Fruit fly (Drosophila melanogaster) whole organism, embryonic: Measurements from ENCODE around the gene miple1.

Source experiments
- Asciz ChIP-seq: fragments of 200-800 bp; sonication (Bioruptor generic); optimal IDR thresholded peaks from 2 replicates; lab custom pipeline; 2017; ENCODE audit warnings: missing biosample characterization, mild to moderate bottlenecking, missing genetic modification characterization, missing genetic modification reagents
- Atf-2 ChIP-seq: fragments of 200-800 bp; sonication (Bioruptor generic); optimal IDR thresholded peaks from 2 replicates; lab custom pipeline; 2016; ENCODE audit warnings: missing biosample characterization, missing genetic modification characterization
- BEAF-32 ChIP-seq: fragments of 200-800 bp; sonication (Bioruptor generic); optimal IDR thresholded peaks from 3 replicates; lab custom pipeline; 2017; ENCODE audit warnings: missing biosample characterization, missing genetic modification characterization, mild to moderate bottlenecking, moderate library complexity, missing genetic modification reagents
- CG11093 ChIP-seq: fragments of 200-800 bp; sonication (Bioruptor generic); IDR thresholded peaks from 3 replicates; pipeline ENCODE4 v1.3.6; 2022; ENCODE audit warnings: missing biosample characterization, missing genetic modification characterization
- CG11247 ChIP-seq: fragments of 200-800 bp; sonication (Bioruptor generic); IDR thresholded peaks from 2 replicates; pipeline ENCODE4 v1.3.6; 2022; ENCODE audit warnings: missing biosample characterization, missing genetic modification characterization
- CG11696 ChIP-seq: fragments of 200-800 bp; sonication (Bioruptor generic); IDR thresholded peaks from 2 replicates; pipeline ENCODE4 v1.3.6; 2022; ENCODE audit warnings: missing biosample characterization, missing genetic modification characterization
- CG12219 ChIP-seq: fragments of 200-800 bp; sonication (Bioruptor generic); optimal IDR thresholded peaks from 3 replicates; lab custom pipeline; 2018; ENCODE audit warnings: missing biosample characterization, mild to moderate bottlenecking, missing genetic modification characterization
- CG13775 ChIP-seq: fragments of 200-800 bp; sonication (Bioruptor generic); optimal IDR thresholded peaks from 3 replicates; lab custom pipeline; 2017; ENCODE audit warnings: missing biosample characterization, mild to moderate bottlenecking, missing genetic modification characterization
- CG13894 ChIP-seq: fragments of 200-800 bp; sonication (Bioruptor generic); optimal IDR thresholded peaks from 3 replicates; lab custom pipeline; 2018; ENCODE audit warnings: missing biosample characterization, mild to moderate bottlenecking, missing genetic modification characterization, moderate library complexity
- CG14441 ChIP-seq: fragments of 200-800 bp; sonication (Bioruptor generic); IDR thresholded peaks from 2 replicates; pipeline ENCODE4 v1.3.6; 2022; ENCODE audit warnings: missing biosample characterization, missing genetic modification characterization
- CG14710 ChIP-seq: fragments of 200-800 bp; sonication (Bioruptor generic); optimal IDR thresholded peaks from 3 replicates; lab custom pipeline; 2019; ENCODE audit warnings: missing biosample characterization, mild to moderate bottlenecking, missing genetic modification characterization, moderate library complexity
- CG1529 ChIP-seq: fragments of 200-800 bp; sonication (Bioruptor generic); optimal IDR thresholded peaks from 3 replicates; lab custom pipeline; 2018; ENCODE audit warnings: missing biosample characterization, missing genetic modification characterization
- CG15601 ChIP-seq: fragments of 200-800 bp; sonication (Bioruptor generic); optimal IDR thresholded peaks from 3 replicates; lab custom pipeline; 2019; ENCODE audit warnings: missing biosample characterization, mild to moderate bottlenecking, missing genetic modification characterization, moderate library complexity
- CG17359 ChIP-seq: fragments of 200-800 bp; sonication (Bioruptor generic); optimal IDR thresholded peaks from 3 replicates; lab custom pipeline; 2018; ENCODE audit warnings: missing biosample characterization, mild to moderate bottlenecking, missing genetic modification characterization, moderate library complexity
- CG2129 ChIP-seq: fragments of 200-800 bp; sonication (Bioruptor generic); IDR thresholded peaks from 2 replicates; pipeline ENCODE4 v1.3.6; 2022; ENCODE audit warnings: missing biosample characterization, missing genetic modification characterization; ENCODE audit not compliant: partially characterized antibody
- CG2678 ChIP-seq: fragments of 200-800 bp; sonication (Bioruptor generic); optimal IDR thresholded peaks from 3 replicates; lab custom pipeline; 2019; ENCODE audit warnings: missing biosample characterization, mild to moderate bottlenecking, missing genetic modification characterization, moderate library complexity
- CG30020 ChIP-seq: fragments of 200-800 bp; optimal IDR thresholded peaks from 2 replicates; lab custom pipeline; 2019; ENCODE audit warnings: missing biosample characterization, mild to moderate bottlenecking, missing genetic modification characterization, moderate library complexity
- CG30403 ChIP-seq: fragments of 200-800 bp; sonication (Bioruptor generic); optimal IDR thresholded peaks from 3 replicates; lab custom pipeline; 2016; ENCODE audit warnings: missing biosample characterization, missing genetic modification characterization
- CG30431 ChIP-seq: fragments of 200-800 bp; sonication (Bioruptor generic); optimal IDR thresholded peaks from 2 replicates; lab custom pipeline; 2017; ENCODE audit warnings: missing biosample characterization, missing genetic modification characterization
- CG31365 ChIP-seq: fragments of 200-800 bp; sonication (Bioruptor generic); optimal IDR thresholded peaks from 2 replicates; lab custom pipeline; 2018; ENCODE audit warnings: missing biosample characterization, mild to moderate bottlenecking, missing genetic modification characterization
- CG32767 ChIP-seq: fragments of 200-800 bp; sonication (Bioruptor generic); IDR thresholded peaks from 2 replicates; pipeline ENCODE4 v1.3.6; 2022; ENCODE audit warnings: missing biosample characterization, missing genetic modification characterization
- CG33557 ChIP-seq: fragments of 200-800 bp; sonication (Bioruptor generic); optimal IDR thresholded peaks from 2 replicates; lab custom pipeline; 2019; ENCODE audit warnings: missing biosample characterization, mild to moderate bottlenecking, missing genetic modification characterization, moderate library complexity
- CG3726 ChIP-seq: fragments of 200-800 bp; sonication (Bioruptor generic); IDR thresholded peaks from 3 replicates; pipeline ENCODE4, ENCODE4 v1.3.6; 2022; ENCODE audit warnings: missing biosample characterization, missing genetic modification characterization
- CG7786 ChIP-seq: fragments of 200-800 bp; sonication (Bioruptor generic); optimal IDR thresholded peaks from 2 replicates; lab custom pipeline; 2016; ENCODE audit warnings: missing biosample characterization, missing genetic modification characterization
- CG8359 ChIP-seq: fragments of 200-800 bp; sonication (Bioruptor generic); optimal IDR thresholded peaks from 2 replicates; lab custom pipeline; 2017; ENCODE audit warnings: missing biosample characterization, mild to moderate bottlenecking, missing genetic modification characterization, borderline replicate concordance
- CG8765 ChIP-seq: fragments of 200-800 bp; sonication (Bioruptor generic); IDR thresholded peaks from 2 replicates; pipeline ENCODE4 v1.3.6; 2022; ENCODE audit warnings: missing biosample characterization, missing genetic modification characterization
- Dip3 ChIP-seq: fragments of 200-800 bp; sonication (Bioruptor generic); optimal IDR thresholded peaks from 3 replicates; lab custom pipeline; 2016; ENCODE audit warnings: missing biosample characterization, missing genetic modification characterization
- Drgx ChIP-seq: fragments of 200-800 bp; sonication (Bioruptor generic); IDR thresholded peaks from 2 replicates; pipeline ENCODE4 v1.3.6; 2022; ENCODE audit warnings: missing biosample characterization, missing genetic modification characterization
- Eip74EF ChIP-seq, 2 experiments: fragments of 200-800 bp in 1 of 2; fragments of >200 bp in 1 of 2; sonication (Bioruptor generic) in 1 of 2; optimal IDR thresholded peaks; 2 replicates each; lab custom pipeline; 2017 to 2019; ENCODE audit warnings: missing biosample characterization in 2 of 2, missing genetic modification characterization in 2 of 2, mild to moderate bottlenecking in 1 of 2, moderate library complexity in 1 of 2
- Elba2 ChIP-seq: fragments of 200-800 bp; sonication (Bioruptor generic); optimal IDR thresholded peaks from 3 replicates; lab custom pipeline; 2016; ENCODE audit warnings: missing biosample characterization, missing genetic modification characterization
- HLHmδ ChIP-seq: fragments of 200-800 bp; sonication (Bioruptor generic); optimal IDR thresholded peaks from 2 replicates; lab custom pipeline; 2018; ENCODE audit warnings: missing biosample characterization, mild to moderate bottlenecking, missing genetic modification characterization, moderate library complexity
- Opbp ChIP-seq: fragments of 200-800 bp; sonication (Bioruptor generic); IDR thresholded peaks from 3 replicates; pipeline ENCODE4 v1.3.6; 2022; ENCODE audit warnings: missing biosample characterization, missing genetic modification characterization; ENCODE audit not compliant: partially characterized antibody
- Ptx1 ChIP-seq: fragments of 200-800 bp; sonication (Bioruptor generic); IDR thresholded peaks from 2 replicates; pipeline ENCODE4 v1.3.6; 2022; ENCODE audit warnings: missing biosample characterization, missing genetic modification characterization
- amos ChIP-seq: fragments of 200-800 bp; sonication (Bioruptor generic); IDR thresholded peaks from 2 replicates; pipeline ENCODE4 v1.3.6; 2022; ENCODE audit warnings: missing biosample characterization, missing genetic modification characterization; ENCODE audit not compliant: partially characterized antibody
- ash1 ChIP-seq: fragments of 200-800 bp; sonication (Bioruptor generic); optimal IDR thresholded peaks from 2 replicates; lab custom pipeline; 2018; ENCODE audit warnings: missing biosample characterization, mild to moderate bottlenecking, missing genetic modification characterization
- ato ChIP-seq: fragments of 200-800 bp; sonication (Bioruptor generic); IDR thresholded peaks from 2 replicates; pipeline ENCODE4 v1.3.6; 2022; ENCODE audit warnings: missing biosample characterization, missing genetic modification characterization; ENCODE audit not compliant: partially characterized antibody
- bbx ChIP-seq: fragments of 200-800 bp; sonication (Bioruptor generic); IDR thresholded peaks from 2 replicates; pipeline ENCODE4 v1.3.6; 2022; ENCODE audit warnings: missing biosample characterization, missing genetic modification characterization; ENCODE audit not compliant: partially characterized antibody
- cas ChIP-seq: fragments of 200-800 bp; sonication (Bioruptor generic); IDR thresholded peaks from 2 replicates; pipeline ENCODE4 v1.3.6; 2022; ENCODE audit warnings: missing biosample characterization, missing genetic modification characterization
- cg ChIP-seq: fragments of 200-800 bp; sonication (Bioruptor generic); optimal IDR thresholded peaks from 3 replicates; lab custom pipeline; 2019; ENCODE audit warnings: missing biosample characterization, mild to moderate bottlenecking, missing genetic modification characterization, moderate library complexity
- fd3F ChIP-seq: fragments of 200-800 bp; sonication (Bioruptor generic); optimal IDR thresholded peaks from 2 replicates; lab custom pipeline; 2018; ENCODE audit warnings: missing biosample characterization, mild to moderate bottlenecking, missing genetic modification characterization, moderate library complexity
- fu2 ChIP-seq: fragments of 200-800 bp; sonication (Bioruptor generic); optimal IDR thresholded peaks from 2 replicates; lab custom pipeline; 2016; ENCODE audit warnings: missing biosample characterization, missing genetic modification characterization
- grn ChIP-seq: fragments of 200-800 bp; sonication (Bioruptor generic); optimal IDR thresholded peaks from 3 replicates; lab custom pipeline; 2017; ENCODE audit warnings: missing biosample characterization, missing genetic modification characterization
- gro ChIP-seq: fragments of 200-800 bp; sonication (Bioruptor generic); optimal IDR thresholded peaks from 2 replicates; lab custom pipeline; 2016; ENCODE audit warnings: missing biosample characterization, missing genetic modification characterization
- h ChIP-seq: fragments of >200 bp; optimal IDR thresholded peaks from 2 replicates; lab custom pipeline; 2017
- hbn ChIP-seq: fragments of 200-800 bp; sonication (Bioruptor generic); IDR thresholded peaks from 2 replicates; pipeline ENCODE4 v1.3.6; 2022; ENCODE audit warnings: missing biosample characterization, missing genetic modification characterization; ENCODE audit not compliant: partially characterized antibody
- nom ChIP-seq: fragments of 200-800 bp; sonication (Bioruptor generic); optimal IDR thresholded peaks from 2 replicates; lab custom pipeline; 2017; ENCODE audit warnings: missing biosample characterization, missing genetic modification characterization, mild to moderate bottlenecking, moderate library complexity, missing genetic modification reagents
- prd ChIP-seq, 3 experiments: fragments of >200 bp in 2 of 3; fragments of 200-800 bp in 1 of 3; sonication (Bioruptor generic) in 1 of 3; optimal IDR thresholded peaks in 2 of 3; IDR thresholded peaks in 1 of 3; 2 replicates in 2 of 3; 3 replicates in 1 of 3; pipeline versions ENCODE4 v1.3.6 to Lab custom; 2017 to 2022; ENCODE audit warnings: missing biosample characterization in 1 of 3, missing genetic modification characterization in 1 of 3
- repo ChIP-seq: fragments of 200-800 bp; sonication (Bioruptor generic); optimal IDR thresholded peaks from 2 replicates; lab custom pipeline; 2016; ENCODE audit warnings: missing biosample characterization, missing genetic modification characterization
- row ChIP-seq: fragments of 200-800 bp; sonication (Bioruptor generic); IDR thresholded peaks from 3 replicates; pipeline ENCODE4 v1.3.6; 2022; ENCODE audit warnings: missing biosample characterization, missing genetic modification characterization
- wek ChIP-seq: fragments of 200-800 bp; sonication (Bioruptor generic); optimal IDR thresholded peaks from 3 replicates; lab custom pipeline; 2018; ENCODE audit warnings: missing biosample characterization, mild to moderate bottlenecking, missing genetic modification characterization, moderate library complexity

The miple1 gene

dm6 chr3L:262724-263177, 4.3 kb upstream of the miple1 start (continued):
- TF ChIP-seq CG15601: no peak
- no peak for TF ChIP-seq fd3F (GFP tag; lab: Kevin White, UChicago)
- TF ChIP-seq CG3726: no peak
- no peak for TF ChIP-seq gro (GFP tag; lab: Kevin White, UChicago)
- TF ChIP-seq CG2129: peak; percentile 67
- no peak for TF ChIP-seq CG30431 (GFP tag; lab: Kevin White, UChicago)
- no peak for TF ChIP-seq Atf-2 (GFP tag; lab: Kevin White, UChicago)
- TF ChIP-seq repo (GFP tag; lab: Kevin White, UChicago): no peak
- TF ChIP-seq CG1529 (GFP tag; lab: Kevin White, UChicago): no peak
- TF ChIP-seq CG14710 (tag; lab: Kevin White, UChicago): peak; percentile 28
- no peak for TF ChIP-seq CG14441 (GFP tag; lab: Robert Waterston, UW)
- peak; percentile 89 for TF ChIP-seq amos
- peak; percentile 84 for TF ChIP-seq Opbp (GFP tag; lab: Robert Waterston, UW)
- no peak for TF ChIP-seq CG11247 (GFP tag; lab: Robert Waterston, UW)
- no peak for TF ChIP-seq CG30020 (tag; lab: Kevin White, UChicago)
- no peak for TF ChIP-seq Asciz (GFP tag; lab: Kevin White, UChicago)
- no peak for TF ChIP-seq CG8359 (GFP tag; lab: Kevin White, UChicago)
- TF ChIP-seq CG32767 (GFP tag; lab: Robert Waterston, UW): no peak
- no peak for TF ChIP-seq Dip3 (GFP tag; lab: Kevin White, UChicago)
- no peak for TF ChIP-seq Ptx1 (GFP tag; lab: Robert Waterston, UW)
- TF ChIP-seq hbn (GFP tag; lab: Robert Waterston, UW): peak; percentile 77
- TF ChIP-seq row (GFP tag; lab: Robert Waterston, UW): no peak; the same call in 2 of the 3 replicates
- no peak for TF ChIP-seq CG30403 (GFP tag; lab: Kevin White, UChicago)
- no peak for TF ChIP-seq CG31365 (tag; lab: Kevin White, UChicago)
- no peak for TF ChIP-seq wek (GFP tag; lab: Kevin White, UChicago)
- no peak for TF ChIP-seq HLHmδ (GFP tag; lab: Kevin White, UChicago)
- TF ChIP-seq CG2678 (tag; lab: Kevin White, UChicago): no peak
- no peak for TF ChIP-seq h (lab: Kevin White, UChicago)
- no peak for TF ChIP-seq prd (optimal IDR thresholded peaks at IDR 0.05; lab: Kevin White, UChicago)
- TF ChIP-seq prd (GFP tag; IDR thresholded peaks at IDR 0.05; lab: Robert Waterston, UW): no peak
- no peak for TF ChIP-seq nom (GFP tag; lab: Kevin White, UChicago)
- no peak for TF ChIP-seq cas (GFP tag; lab: Robert Waterston, UW)
- no peak for TF ChIP-seq fu2 (GFP tag; lab: Kevin White, UChicago)
- TF ChIP-seq ato (GFP tag; lab: Robert Waterston, UW): peak; percentile 77
- no peak for TF ChIP-seq CG13775 (GFP tag; lab: Kevin White, UChicago)
- peak; percentile 92 for TF ChIP-seq bbx
- TF ChIP-seq CG17359: no peak
- TF ChIP-seq BEAF-32: peak; percentile 85
- TF ChIP-seq Drgx (GFP tag; lab: Robert Waterston, UW): no peak
- no peak for TF ChIP-seq CG8765 (GFP tag; lab: Robert Waterston, UW)
- TF ChIP-seq grn (GFP tag; lab: Kevin White, UChicago): no peak
- no peak for TF ChIP-seq CG11093
- TF ChIP-seq CG12219 (GFP tag; lab: Kevin White, UChicago): no peak
- no peak for TF ChIP-seq Elba2 (GFP tag; lab: Kevin White, UChicago)
- TF ChIP-seq CG13894: peak; percentile 54
- no peak for TF ChIP-seq CG33557 (GFP tag; lab: Kevin White, UChicago)
- TF ChIP-seq ash1 (GFP tag; lab: Kevin White, UChicago): no peak
- TF ChIP-seq Eip74EF (GFP tag; optimal IDR thresholded peaks at IDR 0.05; lab: Kevin White, UChicago): no peak
- TF ChIP-seq cg (GFP tag; lab: Kevin White, UChicago): no peak
- no peak for TF ChIP-seq CG11696 (GFP tag; lab: Robert Waterston, UW)
- TF ChIP-seq CG7786: no peak
